Fruit fly (Drosophila melanogaster): Measurements from ENCODE around the gene IP3K2.

The IP3K2 gene

dm6 chrX:13368149-13368548 lies 64.7 kb downstream of the IP3K2 start, which contains the start of gene dmrt11E (continued):
- TF ChIP-seq Spps (tag; optimal IDR thresholded peaks at IDR 0.05) (peak; percentile 61), hkb (optimal IDR thresholded peaks at IDR 0.05) (no peak), hkb (GFP tag; IDR thresholded peaks at IDR 0.05) (peak; percentile 54; the same call in 1 of the 2 replicates), CG9437 (GFP tag; optimal IDR thresholded peaks at IDR 0.05) (peak; percentile 9), Hand (GFP tag; optimal IDR thresholded peaks at IDR 0.05) (no peak), CG8765 (GFP tag; IDR thresholded peaks at IDR 0.05) (peak; percentile 66; the same call in 1 of the 2 replicates), sim (GFP tag; IDR thresholded peaks at IDR 0.05) (0 out of 2 replicates have a peak, but pooled peaks have one; percentile 51), CG3163 (GFP tag; optimal IDR thresholded peaks at IDR 0.05) (no peak), unpg (GFP tag; optimal IDR thresholded peaks at IDR 0.05) (peak; percentile 74), CG3407 (GFP tag; optimal IDR thresholded peaks at IDR 0.05) (peak; percentile 54), MTF-1 (GFP tag; optimal IDR thresholded peaks at IDR 0.05; ENCODE audit: borderline replicate concordance) (peak; percentile 41), Deaf1 (tag; optimal IDR thresholded peaks at IDR 0.05) (peak; percentile 56), CG4730 (GFP tag; IDR thresholded peaks at IDR 0.05) (no peak), cato (GFP tag; optimal IDR thresholded peaks at IDR 0.05; ENCODE audit: borderline replicate concordance) (no peak), exex (tag; optimal IDR thresholded peaks at IDR 0.05) (no peak), CG9727 (GFP tag; optimal IDR thresholded peaks at IDR 0.05) (peak; percentile 55), Usf (GFP tag; optimal IDR thresholded peaks at IDR 0.05) (peak; percentile 22), Hmr (GFP tag; optimal IDR thresholded peaks at IDR 0.05) (no peak), prd (optimal IDR thresholded peaks at IDR 0.05) (no peak), prd (GFP tag; IDR thresholded peaks at IDR 0.05) (peak; percentile 74; the same call in 2 of the 3 replicates), jumu (GFP tag; optimal IDR thresholded peaks at IDR 0.05) (no peak), CG10462 (GFP tag; optimal IDR thresholded peaks at IDR 0.05) (peak; percentile 33), CG6654 (GFP tag; optimal IDR thresholded peaks at IDR 0.05) (no peak), wek (GFP tag; optimal IDR thresholded peaks at IDR 0.05) (peak; percentile 27), CG7372 (GFP tag; IDR thresholded peaks at IDR 0.05) (peak; percentile 23; the same call in 1 of the 2 replicates), gem (tag; optimal IDR thresholded peaks at IDR 0.05) (peak; percentile 82), Hr51 (GFP tag; optimal IDR thresholded peaks at IDR 0.05) (peak in 1 of 2 experiments; percentile 62), CG11456 (GFP tag; IDR thresholded peaks at IDR 0.05) (no peak), tx (GFP tag; optimal IDR thresholded peaks at IDR 0.05) (no peak), CG31441 (GFP tag; IDR thresholded peaks at IDR 0.05) (peak; percentile 77), HmgZ (tag; optimal IDR thresholded peaks at IDR 0.05) (no peak), Rx (GFP tag; IDR thresholded peaks at IDR 0.05) (peak; percentile 39; the same call in 1 of the 2 replicates), CG2129 (GFP tag; IDR thresholded peaks at IDR 0.05; ENCODE audit: partially characterized antibody) (no peak), Side (GFP tag; optimal IDR thresholded peaks at IDR 0.05) (no peak), CG10321 (GFP tag; IDR thresholded peaks at IDR 0.05) (no peak), HLH3B (GFP tag; IDR thresholded peaks at IDR 0.05) (peak; percentile 48; the same call in 1 of the 2 replicates), CG15011 (GFP tag; optimal IDR thresholded peaks at IDR 0.05) (no peak), chn (GFP tag; optimal IDR thresholded peaks at IDR 0.05) (no peak), Six4 (GFP tag; optimal IDR thresholded peaks at IDR 0.05) (peak; percentile 38), CG7987 (GFP tag; optimal IDR thresholded peaks at IDR 0.05) (no peak), fd96Cb (tag; optimal IDR thresholded peaks at IDR 0.05) (peak; percentile 77), phol (tag; optimal IDR thresholded peaks at IDR 0.05) (peak; percentile 78), stwl (tag; optimal IDR thresholded peaks at IDR 0.05) (peak; percentile 32), CG12155 (GFP tag; optimal IDR thresholded peaks at IDR 0.05) (peak; percentile 9), CG4707 (GFP tag; optimal IDR thresholded peaks at IDR 0.05) (peak; percentile 35), sna (GFP tag; IDR thresholded peaks at IDR 0.05; ENCODE audit: partially characterized antibody) (no peak), gcm2 (GFP tag; optimal IDR thresholded peaks at IDR 0.05) (no peak), Nf-YB (GFP tag; optimal IDR thresholded peaks at IDR 0.05) (peak; percentile 94), tap (tag; optimal IDR thresholded peaks at IDR 0.05) (peak; percentile 45), wor (GFP tag; IDR thresholded peaks at IDR 0.05) (peak; percentile 44; the same call in 1 of the 2 replicates), Hr3 (GFP tag; optimal IDR thresholded peaks at IDR 0.05) (peak; percentile 56)

All from whole organism, embryonic.